Worm (Caenorhabditis elegans) whole organism, L4 larva: ENCODE measurements around the gene hrg-1.

ENCODE experiments used
- Y75B8A.6 ChIP-seq: fragments of 200-800 bp; sonication (Bioruptor generic); IDR thresholded peaks from 2 replicates; pipeline ENCODE4 v1.3.6; 2022; ENCODE audit warnings: missing genetic modification reagents, missing genetic modification characterization, missing compliant biosample characterization
- aly-2 ChIP-seq: sonication (generic microtip); optimal IDR thresholded peaks from 2 replicates; lab custom pipeline; 2018; ENCODE audit warnings: missing biosample characterization, missing genetic modification characterization
- dpl-1 ChIP-seq: fragments of 150-350 bp; optimal IDR thresholded peaks from 2 replicates; lab custom pipeline; 2014; ENCODE audit warnings: missing biosample characterization, missing genetic modification reagents, missing genetic modification characterization
- fkh-10 ChIP-seq: fragments of 150-350 bp; optimal IDR thresholded peaks from 2 replicates; lab custom pipeline; 2014; ENCODE audit warnings: missing biosample characterization, missing genetic modification reagents, missing genetic modification characterization
- fos-1 ChIP-seq: fragments of 150-350 bp; optimal IDR thresholded peaks from 2 replicates; lab custom pipeline; 2014; ENCODE audit warnings: missing biosample characterization, missing genetic modification characterization
- lin-13 ChIP-seq: fragments of 150-350 bp; optimal IDR thresholded peaks from 2 replicates; lab custom pipeline; 2014; ENCODE audit warnings: missing biosample characterization, missing genetic modification reagents, missing genetic modification characterization
- mep-1 ChIP-seq: fragments of 150-350 bp; sonication (generic microtip); optimal IDR thresholded peaks from 3 replicates; lab custom pipeline; 2014; ENCODE audit warnings: missing biosample characterization, missing genetic modification characterization
- pha-4 ChIP-seq, 2 experiments: fragments of 150-350 bp in 1 of 2; fragments of 200-800 bp in 1 of 2; sonication (Bioruptor generic) in 1 of 2; IDR thresholded peaks in 1 of 2; optimal IDR thresholded peaks in 1 of 2; 2 replicates each; pipeline versions ENCODE4 v1.3.6 to Lab custom; 2014 to 2022; ENCODE audit warnings: missing genetic modification characterization in 2 of 2, missing genetic modification reagents in 2 of 2, missing biosample characterization in 1 of 2, missing compliant biosample characterization in 1 of 2

DNA sequence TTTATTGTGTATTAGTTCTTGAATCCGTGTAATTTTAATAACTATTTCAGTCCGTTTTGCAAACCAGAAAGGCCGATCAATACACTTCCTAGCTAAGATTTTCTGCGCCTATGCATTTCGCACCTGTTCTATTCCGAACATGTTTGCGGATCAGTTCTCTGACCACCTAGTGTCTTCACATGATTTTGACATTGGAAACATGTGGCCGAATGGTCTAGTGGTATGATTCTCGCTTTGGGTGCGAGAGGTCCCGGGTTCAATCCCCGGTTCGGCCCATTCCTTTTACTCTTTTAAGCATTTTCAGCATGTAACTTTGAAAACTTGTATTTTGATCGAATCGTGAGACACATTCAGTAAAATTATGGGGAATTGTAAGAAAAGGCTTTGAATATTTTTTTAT lies 46.7 kb downstream of the hrg-1 start:
- TF ChIP-seq Y75B8A.6 (GFP tag; lab: Robert Waterston, UW) = peak; percentile 81
- no peak for TF ChIP-seq mep-1 (tag; lab: Kevin White, UChicago)
- no peak for TF ChIP-seq dpl-1 (GFP tag; lab: Kevin White, UChicago)
- TF ChIP-seq aly-2 (tag; lab: Kevin White, UChicago) = no peak
- TF ChIP-seq fkh-10 (GFP tag; lab: Kevin White, UChicago) = no peak
- TF ChIP-seq lin-13 (GFP tag; lab: Kevin White, UChicago) = peak; percentile 43
- peak; percentile 84 for TF ChIP-seq pha-4 (GFP tag; IDR thresholded peaks at IDR 0.05; lab: Robert Waterston, UW)
- TF ChIP-seq pha-4 (tag; optimal IDR thresholded peaks at IDR 0.05; lab: Kevin White, UChicago) = no peak
- no peak for TF ChIP-seq fos-1 (tag; lab: Kevin White, UChicago)
